Fruit fly (Drosophila melanogaster) whole organism, prepupa: ENCODE results near the gene CG14043.

ENCODE experiments used
- CG11294 ChIP-seq: fragments of 200-800 bp; sonication (Bioruptor generic); IDR thresholded peaks from 2 replicates; pipeline ENCODE4 v1.3.6; 2022; ENCODE audit warnings: missing biosample characterization, missing genetic modification characterization
- CG11762 ChIP-seq: fragments of 200-800 bp; sonication (Bioruptor generic); optimal IDR thresholded peaks from 3 replicates; lab custom pipeline; 2016; ENCODE audit warnings: missing biosample characterization, missing genetic modification characterization; ENCODE audit not compliant: insufficient read depth
- CG11902 ChIP-seq: fragments of 200-800 bp; sonication (Bioruptor generic); optimal IDR thresholded peaks from 3 replicates; lab custom pipeline; 2016; ENCODE audit warnings: missing biosample characterization, missing genetic modification characterization
- CG16779 ChIP-seq: fragments of 200-800 bp; sonication (Bioruptor generic); optimal IDR thresholded peaks from 3 replicates; lab custom pipeline; 2017; ENCODE audit warnings: missing biosample characterization, mild to moderate bottlenecking, missing genetic modification characterization
- CG31627 ChIP-seq: fragments of 200-800 bp; sonication (Bioruptor generic); optimal IDR thresholded peaks from 3 replicates; lab custom pipeline; 2016; ENCODE audit warnings: missing biosample characterization, missing genetic modification characterization
- CG6163 ChIP-seq: fragments of 200-800 bp; sonication (Bioruptor generic); IDR thresholded peaks from 3 replicates; pipeline ENCODE4 v1.3.6; 2022; ENCODE audit warnings: missing biosample characterization, missing genetic modification characterization
- CG6792 ChIP-seq: fragments of 200-800 bp; sonication (Bioruptor generic); optimal IDR thresholded peaks from 3 replicates; lab custom pipeline; 2016; ENCODE audit warnings: missing biosample characterization, missing genetic modification characterization
- CG6808 ChIP-seq: fragments of 200-800 bp; sonication (Bioruptor generic); optimal IDR thresholded peaks from 3 replicates; lab custom pipeline; 2017; ENCODE audit warnings: missing biosample characterization, missing genetic modification characterization, mild to moderate bottlenecking, moderate library complexity, missing genetic modification reagents
- CG6854 ChIP-seq: fragments of 200-800 bp; sonication (Bioruptor generic); optimal IDR thresholded peaks from 2 replicates; lab custom pipeline; 2017; ENCODE audit warnings: missing biosample characterization, mild to moderate bottlenecking, missing genetic modification characterization
- CG7368 ChIP-seq: fragments of 200-800 bp; sonication (Bioruptor generic); optimal IDR thresholded peaks from 3 replicates; lab custom pipeline; 2016; ENCODE audit warnings: missing biosample characterization, missing genetic modification characterization
- CG8319 ChIP-seq: fragments of 200-800 bp; sonication (Bioruptor generic); optimal IDR thresholded peaks from 3 replicates; lab custom pipeline; 2016; ENCODE audit warnings: missing biosample characterization, missing genetic modification characterization
- CG9139 ChIP-seq: fragments of 200-800 bp; sonication (Bioruptor generic); optimal IDR thresholded peaks from 3 replicates; lab custom pipeline; 2017; ENCODE audit warnings: missing biosample characterization, mild to moderate bottlenecking, missing genetic modification characterization
- Eip78C ChIP-seq: fragments of 200-800 bp; sonication (Bioruptor generic); peaks from one replicate; lab custom pipeline; 2016; ENCODE audit warnings: missing biosample characterization, missing genetic modification characterization
- Eip93F ChIP-seq: fragments of 200-800 bp; sonication (Bioruptor generic); optimal IDR thresholded peaks from 2 replicates; lab custom pipeline; 2016; ENCODE audit warnings: missing biosample characterization, mild to moderate bottlenecking, missing genetic modification characterization
- Ets21C ChIP-seq: fragments of 200-800 bp; sonication (Bioruptor generic); optimal IDR thresholded peaks from 3 replicates; lab custom pipeline; 2016; ENCODE audit warnings: missing biosample characterization, missing genetic modification characterization
- Hr39 ChIP-seq: fragments of 200-800 bp; sonication (Bioruptor generic); optimal IDR thresholded peaks from 2 replicates; lab custom pipeline; 2016; ENCODE audit warnings: missing biosample characterization, missing genetic modification characterization
- Hr4 ChIP-seq: fragments of 200-800 bp; sonication (Bioruptor generic); optimal IDR thresholded peaks from 3 replicates; lab custom pipeline; 2016; ENCODE audit warnings: missing biosample characterization, missing genetic modification characterization
- Lpt ChIP-seq: fragments of 200-800 bp; sonication (Bioruptor generic); optimal IDR thresholded peaks from 3 replicates; lab custom pipeline; 2016; ENCODE audit warnings: missing biosample characterization, missing genetic modification characterization
- Met ChIP-seq: fragments of 200-800 bp; sonication (Bioruptor generic); optimal IDR thresholded peaks from 3 replicates; lab custom pipeline; 2016; ENCODE audit warnings: missing biosample characterization, missing genetic modification characterization
- Smox ChIP-seq: fragments of 200-800 bp; sonication (Bioruptor generic); optimal IDR thresholded peaks from 3 replicates; lab custom pipeline; 2016; ENCODE audit warnings: missing biosample characterization, missing genetic modification characterization
- Sox14 ChIP-seq: fragments of 200-800 bp; sonication (Bioruptor generic); optimal IDR thresholded peaks from 3 replicates; lab custom pipeline; 2016; ENCODE audit warnings: missing biosample characterization, missing genetic modification characterization
- Sox15 ChIP-seq: fragments of 200-800 bp; sonication (Bioruptor generic); optimal IDR thresholded peaks from 3 replicates; lab custom pipeline; 2016; ENCODE audit warnings: missing biosample characterization, missing genetic modification characterization
- achi ChIP-seq: fragments of 200-800 bp; sonication (Bioruptor generic); optimal IDR thresholded peaks from 3 replicates; lab custom pipeline; 2016; ENCODE audit warnings: missing biosample characterization, missing genetic modification characterization
- cyc ChIP-seq: fragments of 200-800 bp; sonication (Bioruptor generic); optimal IDR thresholded peaks from 3 replicates; lab custom pipeline; 2016; ENCODE audit warnings: missing biosample characterization, missing genetic modification characterization
- dac ChIP-seq: fragments of 200-800 bp; sonication (Bioruptor generic); optimal IDR thresholded peaks from 2 replicates; lab custom pipeline; 2017; ENCODE audit warnings: missing biosample characterization, mild to moderate bottlenecking, missing genetic modification characterization
- eg ChIP-seq: fragments of 200-800 bp; sonication (Bioruptor generic); IDR thresholded peaks from 3 replicates; pipeline ENCODE4 v1.3.6; 2022; ENCODE audit warnings: missing biosample characterization, missing genetic modification characterization
- esn ChIP-seq: fragments of 200-800 bp; sonication (Bioruptor generic); optimal IDR thresholded peaks from 2 replicates; lab custom pipeline; 2016; ENCODE audit warnings: missing biosample characterization, mild to moderate bottlenecking, missing genetic modification characterization, moderate library complexity
- fd59A ChIP-seq: fragments of 200-800 bp; sonication (Bioruptor generic); optimal IDR thresholded peaks from 2 replicates; lab custom pipeline; 2017; ENCODE audit warnings: missing biosample characterization, mild to moderate bottlenecking, missing genetic modification characterization, missing genetic modification reagents
- lz ChIP-seq: fragments of 200-800 bp; sonication (Bioruptor generic); optimal IDR thresholded peaks from 3 replicates; lab custom pipeline; 2016; ENCODE audit warnings: missing biosample characterization, missing genetic modification characterization
- net ChIP-seq: fragments of 200-800 bp; sonication (Bioruptor generic); optimal IDR thresholded peaks from 3 replicates; lab custom pipeline; 2016; ENCODE audit warnings: missing biosample characterization, missing genetic modification characterization
- pdm3 ChIP-seq: fragments of 200-800 bp; sonication (Bioruptor generic); optimal IDR thresholded peaks from 3 replicates; lab custom pipeline; 2016; ENCODE audit warnings: missing biosample characterization, missing genetic modification characterization
- salr ChIP-seq, 2 experiments: fragments of 200-800 bp; sonication (Bioruptor generic); optimal IDR thresholded peaks; 3 replicates each; lab custom pipeline; 2016 to 2018; ENCODE audit warnings: missing biosample characterization in 2 of 2, missing genetic modification characterization in 2 of 2, mild to moderate bottlenecking in 1 of 2
- spab ChIP-seq: fragments of 200-800 bp; sonication (Bioruptor generic); optimal IDR thresholded peaks from 2 replicates; lab custom pipeline; 2017; ENCODE audit warnings: missing biosample characterization, mild to moderate bottlenecking, missing genetic modification characterization, missing genetic modification reagents
- ss ChIP-seq, 2 experiments: fragments of 200-800 bp; sonication (Bioruptor generic); optimal IDR thresholded peaks; 2 replicates in 1 of 2; 3 replicates in 1 of 2; lab custom pipeline; 2017 to 2018; ENCODE audit warnings: mild to moderate bottlenecking in 2 of 2, missing biosample characterization in 2 of 2, missing genetic modification characterization in 2 of 2, moderate library complexity in 1 of 2
- svp ChIP-seq: fragments of 200-800 bp; sonication (Bioruptor generic); peaks from one replicate; lab custom pipeline; 2016; ENCODE audit warnings: missing biosample characterization, missing genetic modification characterization

Gene CG14043

dm6 chr2L:4981278-4981966 lies 9.9 kb downstream of the CG14043 start, which contains the start of the genes CG8892 and CG34126 (continued):
- TF ChIP-seq dac (peak; percentile 96), fd59A (GFP tag; lab: Kevin White, UChicago) (peak; percentile 96), Hr4 (GFP tag; lab: Kevin White, UChicago) (peak; percentile 96), CG11294 (peak; percentile 88), Ets21C (GFP tag; lab: Kevin White, UChicago) (peak; percentile 97), CG8319 (GFP tag; lab: Kevin White, UChicago) (peak; percentile 96), pdm3 (GFP tag; lab: Kevin White, UChicago) (peak; percentile 98), Sox14 (peak; percentile 97), Eip78C (peak; percentile 98), Eip93F (GFP tag; lab: Kevin White, UChicago) (peak; percentile 87), ss (GFP tag; optimal IDR thresholded peaks at IDR 0.05; lab: Kevin White, UChicago) (peak; percentile 85 to 95), Smox (GFP tag; lab: Kevin White, UChicago) (peak; percentile 96), CG6854 (GFP tag; lab: Kevin White, UChicago) (peak; percentile 88), spab (GFP tag; lab: Kevin White, UChicago) (peak; percentile 91), svp (GFP tag; lab: Kevin White, UChicago) (peak; percentile 97), CG11902 (peak; percentile 98), salr (GFP tag; optimal IDR thresholded peaks at IDR 0.05; lab: Kevin White, UChicago) (peak; percentile 91 to 96), achi (GFP tag; lab: Kevin White, UChicago) (peak; percentile 96), net (GFP tag; lab: Kevin White, UChicago) (peak; percentile 94), esn (peak; percentile 98), CG7368 (GFP tag; lab: Kevin White, UChicago) (peak; percentile 92), CG6808 (peak; percentile 93), lz (GFP tag; lab: Kevin White, UChicago) (peak; percentile 98), Hr39 (GFP tag; lab: Kevin White, UChicago) (peak; percentile 98), cyc (GFP tag; lab: Kevin White, UChicago) (peak; percentile 98), eg (GFP tag; lab: Robert Waterston, UW) (peak; percentile 89), CG6792 (peak; percentile 95), CG11762 (GFP tag; lab: Kevin White, UChicago) (peak; percentile 95), CG6163 (peak; percentile 93), CG31627 (GFP tag; lab: Kevin White, UChicago) (peak; percentile 99), Lpt (GFP tag; lab: Kevin White, UChicago) (peak; percentile 90)

dm6 chr2L:4982098-4982646 lies 10.7 kb downstream of the CG14043 start:
- TF ChIP-seq pdm3 (GFP tag; lab: Kevin White, UChicago) (no peak), Lpt (GFP tag; lab: Kevin White, UChicago) (no peak), CG11902 (no peak), CG16779 (tag; lab: Kevin White, UChicago) (no peak), Sox15 (GFP tag; lab: Kevin White, UChicago) (no peak), Eip93F (GFP tag; lab: Kevin White, UChicago) (no peak), CG11762 (GFP tag; lab: Kevin White, UChicago) (no peak), CG6808 (no peak), dac (no peak), Met (GFP tag; lab: Kevin White, UChicago) (no peak), CG6792 (no peak), CG9139 (no peak)
